Worm (Caenorhabditis elegans): ENCODE results near the gene eif-3.B.
A peak's percentile ranks its signal among the peaks of the same experiment; 100 is the strongest.

Gene eif-3.B

ce11 chrII:14810609-14811008 lies 15.4 kb downstream of the eif-3.B start (continued):
- no peak for TF ChIP-seq ztf-4 (tag; optimal IDR thresholded peaks at IDR 0.05)
- peak; percentile 38 for TF ChIP-seq swsn-7 (tag; optimal IDR thresholded peaks at IDR 0.05)
- TF ChIP-seq pag-3 (tag; optimal IDR thresholded peaks at IDR 0.05; ENCODE audit: borderline replicate concordance, insufficient read depth): no peak
- peak; percentile 42 to 45 for TF ChIP-seq efl-1 (optimal IDR thresholded peaks at IDR 0.05)
- peak; percentile 27 to 35 for TF ChIP-seq efl-1 (GFP tag; optimal IDR thresholded peaks at IDR 0.05 in 1 of 2)
- TF ChIP-seq lin-14 (GFP tag; optimal IDR thresholded peaks at IDR 0.05): peak; percentile 81
- TF ChIP-seq nhr-77 (tag; optimal IDR thresholded peaks at IDR 0.05): peak; percentile 71

ce11 chrII:14811472-14811871 lies 16.3 kb downstream of the eif-3.B start:
- TF ChIP-seq C04F5.9 (tag; optimal IDR thresholded peaks at IDR 0.05): no peak
- TF ChIP-seq C16A3.4 (tag; optimal IDR thresholded peaks at IDR 0.05): no peak
- no peak for TF ChIP-seq fos-1 (tag; optimal IDR thresholded peaks at IDR 0.05)
- TF ChIP-seq lin-35 (GFP tag; optimal IDR thresholded peaks at IDR 0.05): peak in 1 of 2 experiments; percentile 27
- TF ChIP-seq jun-1 (tag; optimal IDR thresholded peaks at IDR 0.05): peak; percentile 23
- no peak for TF ChIP-seq aha-1 (tag; optimal IDR thresholded peaks at IDR 0.05)
- TF ChIP-seq zag-1 (tag; optimal IDR thresholded peaks at IDR 0.05): no peak
- TF ChIP-seq lin-14 (GFP tag; optimal IDR thresholded peaks at IDR 0.05): peak; percentile 44
- TF ChIP-seq irx-1 (tag; optimal IDR thresholded peaks at IDR 0.05): no peak
- TF ChIP-seq ces-1 (GFP tag; optimal IDR thresholded peaks at IDR 0.05): no peak
- TF ChIP-seq tbx-2 (tag; optimal IDR thresholded peaks at IDR 0.05): no peak
- no peak for TF ChIP-seq vab-15 (tag; optimal IDR thresholded peaks at IDR 0.05)
- no peak for TF ChIP-seq nhr-11 (tag; optimal IDR thresholded peaks at IDR 0.05)
- TF ChIP-seq snpc-4 (tag; optimal IDR thresholded peaks at IDR 0.05): no peak
- TF ChIP-seq elt-2 (tag; optimal IDR thresholded peaks at IDR 0.05): peak; percentile 7
- no peak for TF ChIP-seq mab-9 (GFP tag; IDR thresholded peaks at IDR 0.05)

- TF ChIP-seq aly-2 (tag; optimal IDR thresholded peaks at IDR 0.05): no peak
- TF ChIP-seq nhr-12 (tag; optimal IDR thresholded peaks at IDR 0.05): no peak
- TF ChIP-seq lin-14 (GFP tag; optimal IDR thresholded peaks at IDR 0.05): peak; percentile 11
- TF ChIP-seq C34B4.2 (tag; optimal IDR thresholded peaks at IDR 0.05): no peak
- no peak for TF ChIP-seq efl-1 (optimal IDR thresholded peaks at IDR 0.05)
- TF ChIP-seq efl-1 (GFP tag; optimal IDR thresholded peaks at IDR 0.05 in 1 of 2): peak in 1 of 2 experiments; percentile 21
- no peak for TF ChIP-seq blmp-1 (tag; optimal IDR thresholded peaks at IDR 0.05)
- TF ChIP-seq nhr-77 (tag; optimal IDR thresholded peaks at IDR 0.05): peak; percentile 3
These were observed 17.0 kb downstream of the eif-3.B start, which contains the start of gene osta-3 for ce11 chrII:14812231-14812630. Gene osta-3, plus strand, starts transcription at chrII:14812531.

ce11 chrII:14812661-14813060 lies 17.5 kb downstream of the eif-3.B start:
- TF ChIP-seq lir-3 (tag; optimal IDR thresholded peaks at IDR 0.05; ENCODE audit: poor library complexity) (no peak), ztf-4 (tag; optimal IDR thresholded peaks at IDR 0.05) (no peak), hlh-4 (tag; optimal IDR thresholded peaks at IDR 0.05) (no peak), lin-35 (GFP tag; optimal IDR thresholded peaks at IDR 0.05) (peak in 1 of 2 experiments; percentile 3), elt-2 (tag; optimal IDR thresholded peaks at IDR 0.05) (peak; percentile 84), nhr-19 (GFP tag; conservative IDR thresholded peaks at IDR 0.05) (no peak), pqm-1 (tag; optimal IDR thresholded peaks at IDR 0.05) (peak; percentile 26), jun-1 (tag; optimal IDR thresholded peaks at IDR 0.05) (no peak), nhr-12 (tag; optimal IDR thresholded peaks at IDR 0.05) (no peak), ces-1 (GFP tag; optimal IDR thresholded peaks at IDR 0.05) (no peak), efl-1 (optimal IDR thresholded peaks at IDR 0.05) (no peak), efl-1 (GFP tag; optimal IDR thresholded peaks at IDR 0.05 in 1 of 2) (peak in 1 of 2 experiments; percentile 93), ceh-88 (GFP tag; IDR thresholded peaks at IDR 0.05) (no peak), aly-2 (tag; optimal IDR thresholded peaks at IDR 0.05) (no peak), snu-23 (GFP tag; optimal IDR thresholded peaks at IDR 0.05) (no peak), fkh-8 (tag; optimal IDR thresholded peaks at IDR 0.05) (no peak), egl-27 (tag; optimal IDR thresholded peaks at IDR 0.05) (no peak), fos-1 (tag; optimal IDR thresholded peaks at IDR 0.05) (no peak), swsn-7 (tag; optimal IDR thresholded peaks at IDR 0.05) (no peak), ets-5 (GFP tag; IDR thresholded peaks at IDR 0.05) (no peak), nhr-20 (tag; optimal IDR thresholded peaks at IDR 0.05) (peak; percentile 19)
